Fruit fly (Drosophila melanogaster): ENCODE measurements around the gene Nbr.

Nbr gene

dm6 chr2L:21178436-21179216 is 15.7 kb upstream of the Nbr start:
- TF ChIP-seq EcR (GFP tag; optimal IDR thresholded peaks at IDR 0.05): peak; percentile 9
- TF ChIP-seq CG10348 (GFP tag; IDR thresholded peaks at IDR 0.05): no peak
- no peak for TF ChIP-seq gl (tag; optimal IDR thresholded peaks at IDR 0.05)

DNA sequence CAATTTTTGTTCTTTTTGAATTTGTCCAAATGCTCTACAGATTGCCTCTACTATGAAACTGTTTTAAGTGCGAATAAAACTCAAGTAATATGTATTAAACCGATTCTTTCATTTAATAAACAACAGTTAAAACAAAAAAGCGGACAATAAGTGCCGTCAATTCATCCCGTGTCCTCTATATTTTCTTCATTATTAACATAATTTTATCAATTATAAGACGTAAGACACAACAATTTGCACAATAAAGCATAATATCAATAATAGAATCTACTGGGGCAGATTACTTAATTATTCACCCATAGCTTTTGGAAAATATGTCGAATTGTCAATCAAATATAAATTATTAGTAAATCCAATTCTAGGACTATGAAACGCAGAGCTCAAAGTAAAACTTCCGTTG is 10.0 kb upstream of the Nbr start, which contains the start of gene CG31627:
Gene CG31627, plus strand, starts transcription at position 301 of the 400 bp plus-strand sequence.
- TF ChIP-seq CG8301 (tag; optimal IDR thresholded peaks at IDR 0.05): no peak

DNA sequence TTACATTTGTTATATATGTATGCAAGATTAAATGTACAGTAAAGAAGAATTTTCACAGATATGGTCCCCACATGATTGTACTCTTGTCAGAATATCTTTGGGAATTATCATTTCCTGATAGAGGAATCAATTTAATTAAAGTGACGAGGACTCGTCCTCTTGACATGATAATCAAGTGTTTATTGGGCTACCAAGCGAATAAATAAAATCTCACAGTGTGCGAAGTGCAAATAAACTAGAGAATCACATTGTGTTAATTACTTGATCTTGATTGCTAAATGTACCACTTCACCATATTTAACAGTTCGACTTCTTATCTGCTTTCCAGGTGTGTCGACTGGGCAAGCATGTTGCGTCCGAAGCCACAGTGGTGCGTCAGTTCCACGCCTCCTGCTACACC is 7.0 kb upstream of the Nbr start:
- no peak for TF ChIP-seq Ets98B (GFP tag; IDR thresholded peaks at IDR 0.05)
- TF ChIP-seq CG14655 (GFP tag; optimal IDR thresholded peaks at IDR 0.05): no peak
- no peak for TF ChIP-seq CG4496 (GFP tag; IDR thresholded peaks at IDR 0.05)

- TF ChIP-seq EcR (GFP tag; optimal IDR thresholded peaks at IDR 0.05) (peak; percentile 78), CG8301 (tag; optimal IDR thresholded peaks at IDR 0.05) (no peak)
These were observed 6.3 kb upstream of the Nbr start for dm6 chr2L:21169160-21169624.

- no peak for TF ChIP-seq Pif1A (GFP tag; optimal IDR thresholded peaks at IDR 0.05)
- 0 out of 2 replicates have a peak, but pooled peaks have one; percentile 42 for TF ChIP-seq CG10348 (GFP tag; IDR thresholded peaks at IDR 0.05)
- no peak for TF ChIP-seq D1 (tag; optimal IDR thresholded peaks at IDR 0.05)
- no peak for TF ChIP-seq CG13204 (GFP tag; optimal IDR thresholded peaks at IDR 0.05)
- peak; percentile 34; the same call in 1 of the 3 replicates for TF ChIP-seq CG4496 (GFP tag; IDR thresholded peaks at IDR 0.05)
- peak; percentile 80 for TF ChIP-seq CG15710 (tag; optimal IDR thresholded peaks at IDR 0.05)
- no peak for TF ChIP-seq EcR (GFP tag; optimal IDR thresholded peaks at IDR 0.05)
- peak; percentile 39 for TF ChIP-seq CG32121 (GFP tag; IDR thresholded peaks at IDR 0.05)
- no peak for TF ChIP-seq CG12605 (GFP tag; IDR thresholded peaks at IDR 0.05)
- peak; percentile 68 for TF ChIP-seq Snoo (tag; optimal IDR thresholded peaks at IDR 0.05)
- peak; percentile 52 for TF ChIP-seq CG17806 (tag; optimal IDR thresholded peaks at IDR 0.05)
- peak; percentile 71 for TF ChIP-seq fd96Ca (GFP tag; IDR thresholded peaks at IDR 0.05)
- TF ChIP-seq CG14655 (GFP tag; optimal IDR thresholded peaks at IDR 0.05): no peak
- peak; percentile 17 for TF ChIP-seq gl (tag; optimal IDR thresholded peaks at IDR 0.05)
- peak; percentile 62 for TF ChIP-seq CG9948 (tag; optimal IDR thresholded peaks at IDR 0.05)
- no peak for TF ChIP-seq rn (GFP tag; IDR thresholded peaks at IDR 0.05)
- peak; percentile 66 for TF ChIP-seq CG8301 (tag; optimal IDR thresholded peaks at IDR 0.05)
- no peak for TF ChIP-seq CG34367 (tag; optimal IDR thresholded peaks at IDR 0.05)
- no peak for TF ChIP-seq Ets98B (GFP tag; IDR thresholded peaks at IDR 0.05)
- peak; percentile 76 for TF ChIP-seq CG8159 (tag; optimal IDR thresholded peaks at IDR 0.05)
- no peak for TF ChIP-seq Pif1B (GFP tag; optimal IDR thresholded peaks at IDR 0.05)
These were observed 5.6 kb upstream of the Nbr start, which contains the start of the genes mAcon1, CG43345 and CG43346 for dm6 chr2L:21168295-21169159. Gene mAcon1, plus strand, starts transcription at chr2L:21168570. Gene CG43345, minus strand, starts transcription at chr2L:21168581. Gene CG43346, minus strand, starts transcription at chr2L:21168581.

DNA sequence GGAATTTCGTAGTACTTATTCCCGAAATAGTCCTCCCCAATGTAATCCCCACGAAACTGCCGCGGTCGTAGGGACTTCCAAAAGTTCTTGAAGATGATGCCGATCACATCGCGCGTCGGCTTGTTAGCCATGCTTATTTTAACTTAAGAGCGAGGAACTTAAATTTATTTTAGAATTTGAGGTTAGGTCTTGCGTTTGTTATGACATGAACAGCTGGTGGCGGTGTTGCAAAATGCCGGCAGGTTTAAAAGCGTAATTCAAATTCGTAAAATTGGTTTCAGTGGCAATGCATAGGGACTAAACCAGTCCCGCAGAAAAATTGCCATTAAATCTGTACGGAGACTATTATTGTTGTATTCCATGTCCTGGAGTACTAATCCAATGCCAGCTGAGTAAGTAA is 3.5 kb upstream of the Nbr start:
- no peak for TF ChIP-seq gl (tag; optimal IDR thresholded peaks at IDR 0.05)
- TF ChIP-seq Pif1A (GFP tag; optimal IDR thresholded peaks at IDR 0.05): no peak
- no peak for TF ChIP-seq CG15710 (tag; optimal IDR thresholded peaks at IDR 0.05)
- TF ChIP-seq CG14655 (GFP tag; optimal IDR thresholded peaks at IDR 0.05): no peak
- no peak for TF ChIP-seq CG4496 (GFP tag; IDR thresholded peaks at IDR 0.05)
- no peak for TF ChIP-seq CG17806 (tag; optimal IDR thresholded peaks at IDR 0.05)
- no peak for TF ChIP-seq CG10348 (GFP tag; IDR thresholded peaks at IDR 0.05)
- no peak for TF ChIP-seq CG13204 (GFP tag; optimal IDR thresholded peaks at IDR 0.05)
- no peak for TF ChIP-seq CG34367 (tag; optimal IDR thresholded peaks at IDR 0.05)
- no peak for TF ChIP-seq CG8159 (tag; optimal IDR thresholded peaks at IDR 0.05)
- no peak for TF ChIP-seq CG8301 (tag; optimal IDR thresholded peaks at IDR 0.05)

- TF ChIP-seq CG8301 (tag; optimal IDR thresholded peaks at IDR 0.05) (peak; percentile 34), CG14655 (GFP tag; optimal IDR thresholded peaks at IDR 0.05) (no peak), Snoo (tag; optimal IDR thresholded peaks at IDR 0.05) (peak; percentile 10), CG12605 (GFP tag; IDR thresholded peaks at IDR 0.05) (no peak), CG34367 (tag; optimal IDR thresholded peaks at IDR 0.05) (no peak), rn (GFP tag; IDR thresholded peaks at IDR 0.05) (peak; percentile 36; the same call in 1 of the 2 replicates), Ets98B (GFP tag; IDR thresholded peaks at IDR 0.05) (no peak), CG10348 (GFP tag; IDR thresholded peaks at IDR 0.05) (no peak), CG15710 (tag; optimal IDR thresholded peaks at IDR 0.05) (peak; percentile 40), CG8159 (tag; optimal IDR thresholded peaks at IDR 0.05) (peak; percentile 48), CG9948 (tag; optimal IDR thresholded peaks at IDR 0.05) (peak; percentile 46), D1 (tag; optimal IDR thresholded peaks at IDR 0.05) (no peak), EcR (GFP tag; optimal IDR thresholded peaks at IDR 0.05) (no peak), gl (tag; optimal IDR thresholded peaks at IDR 0.05) (no peak), fd96Ca (GFP tag; IDR thresholded peaks at IDR 0.05) (no peak), CG17806 (tag; optimal IDR thresholded peaks at IDR 0.05) (peak; percentile 23), Pif1B (GFP tag; optimal IDR thresholded peaks at IDR 0.05) (no peak), CG4496 (GFP tag; IDR thresholded peaks at IDR 0.05) (peak; percentile 72), CG13204 (GFP tag; optimal IDR thresholded peaks at IDR 0.05) (no peak), Pif1A (GFP tag; optimal IDR thresholded peaks at IDR 0.05) (no peak), CG32121 (GFP tag; IDR thresholded peaks at IDR 0.05) (no peak; the same call in 1 of the 2 replicates)
These were observed 494 bp upstream of the Nbr start, which contains the start of gene Noc2 for dm6 chr2L:21163311-21163842. Gene Noc2, plus strand, starts transcription at chr2L:21163641.

Measured in whole organism, pupa.